Worm (Caenorhabditis elegans): ENCODE data around the gene nhr-38.

- TF ChIP-seq unc-62 (GFP tag; optimal IDR thresholded peaks at IDR 0.05) (no peak), tbx-8 (GFP tag; optimal IDR thresholded peaks at IDR 0.05) (no peak), blmp-1 (tag; optimal IDR thresholded peaks at IDR 0.05) (no peak), nhr-28 (tag; optimal IDR thresholded peaks at IDR 0.05) (no peak), pha-4 (tag; optimal IDR thresholded peaks at IDR 0.05) (no peak), lin-13 (tag; optimal IDR thresholded peaks at IDR 0.05) (no peak), hlh-1 (tag; optimal IDR thresholded peaks at IDR 0.05) (no peak)
These were observed 37.6 kb upstream of the nhr-38 start for ce11 chrIV:9672434-9672833.

All from whole organism, mixed stage, embryonic.